Worm (Caenorhabditis elegans) whole organism, L4/young adult: ENCODE results near the gene D2062.5.

Source experiments
- W03F9.2 ChIP-seq: fragments of 150-350 bp; optimal IDR thresholded peaks from 2 replicates; lab custom pipeline; 2014; ENCODE audit warnings: missing biosample characterization, missing genetic modification characterization
- dao-5 ChIP-seq: sonication (generic microtip); optimal IDR thresholded peaks from 2 replicates; lab custom pipeline; 2016; ENCODE audit warnings: missing genotype, missing genetic modification characterization, moderate library complexity, missing compliant biosample characterization
- him-1 ChIP-seq: sonication (generic microtip); optimal IDR thresholded peaks from 2 replicates; lab custom pipeline; 2016; ENCODE audit warnings: missing genotype, missing genetic modification reagents, missing genetic modification characterization, missing compliant biosample characterization

DNA sequence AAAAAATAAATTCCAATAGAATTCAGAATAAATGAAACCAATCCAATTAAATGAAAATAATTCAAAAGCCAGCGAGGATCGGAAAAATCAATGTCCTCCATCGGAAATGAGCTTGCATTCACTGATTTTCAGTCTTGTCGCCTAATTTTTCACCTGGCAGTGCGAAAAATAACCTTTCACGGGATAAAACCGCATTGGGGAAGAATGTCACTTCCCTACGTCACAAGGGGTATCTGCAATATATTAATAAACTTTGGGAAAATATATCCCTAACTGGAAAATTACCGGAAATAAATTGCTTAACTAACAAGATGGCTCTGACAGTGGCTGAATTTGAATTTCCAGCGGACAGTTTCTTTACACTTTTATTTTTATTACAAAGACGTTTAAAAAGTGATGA, 17.3 kb upstream of the D2062.5 start, which contains the start of gene sri-77:
- TF ChIP-seq him-1 (no peak), dao-5 (tag; lab: Kevin White, UChicago) (no peak), W03F9.2 (tag; lab: Kevin White, UChicago) (no peak)
